Fruit fly (Drosophila melanogaster) ovary, adult (tissue): Measurements from ENCODE around the gene Rbbp5.

Experiments used
- CG17801 ChIP-seq: fragments of 200-800 bp; optimal IDR thresholded peaks from 2 replicates; lab custom pipeline; 2019; ENCODE audit warnings: missing biosample characterization, mild to moderate bottlenecking, missing genetic modification characterization, moderate library complexity; ENCODE audit not compliant: partially characterized antibody

Gene Rbbp5

dm6 chr3L:20309758-20310733, 37.7 kb downstream of the Rbbp5 start:
- peak; percentile 20 for TF ChIP-seq CG17801 (GFP tag; lab: Kevin White, UChicago)

dm6 chr3L:20309354-20309753, 38.4 kb downstream of the Rbbp5 start, which contains the start of gene polo:
polo (plus strand) TSS chr3L:20309654.
- no peak for TF ChIP-seq CG17801 (GFP tag; lab: Kevin White, UChicago)

dm6 chr3L:20306142-20306541, 41.6 kb downstream of the Rbbp5 start, which contains the start of gene CG32225:
CG32225 (minus strand) TSS chr3L:20306283.
- no peak for TF ChIP-seq CG17801 (GFP tag; lab: Kevin White, UChicago)

dm6 chr3L:20302081-20302630, 45.6 kb downstream of the Rbbp5 start, which contains the start of gene Pex23:
Pex23 (minus strand) TSS chr3L:20302141.
- TF ChIP-seq CG17801 (GFP tag; lab: Kevin White, UChicago) = peak; percentile 80

- no peak for TF ChIP-seq CG17801 (GFP tag; lab: Kevin White, UChicago)
These were observed 48.6 kb downstream of the Rbbp5 start, which contains the start of gene SCCRO4 for dm6 chr3L:20299110-20299509. SCCRO4 (plus strand) TSS chr3L:20299410.

- no peak for TF ChIP-seq CG17801 (GFP tag; lab: Kevin White, UChicago)
These were observed 50.9 kb downstream of the Rbbp5 start, which contains the start of gene FRG1 for dm6 chr3L:20296797-20297196. FRG1 (minus strand) TSS chr3L:20296971.
